Worm (Caenorhabditis elegans) whole organism, late embryonic: ENCODE data around the gene F58F6.5.

ENCODE experiments used
- ama-1 ChIP-seq: fragments of 150-350 bp; optimal IDR thresholded peaks from 2 replicates; lab custom pipeline; 2014
- ceh-31 ChIP-seq: sonication (generic microtip); optimal IDR thresholded peaks from 2 replicates; lab custom pipeline; 2016; ENCODE audit warnings: missing genetic modification characterization, missing compliant biosample characterization
- ceh-48 ChIP-seq: sonication (generic microtip); optimal IDR thresholded peaks from 2 replicates; lab custom pipeline; 2016; ENCODE audit warnings: missing genetic modification characterization, inconsistent platforms, missing compliant biosample characterization
- elt-2 ChIP-seq: sonication (generic microtip); optimal IDR thresholded peaks from 2 replicates; lab custom pipeline; 2016; ENCODE audit warnings: missing genetic modification reagents, missing genetic modification characterization, missing compliant biosample characterization
- hlh-30 ChIP-seq: sonication (generic microtip); optimal IDR thresholded peaks from 2 replicates; lab custom pipeline; 2017; ENCODE audit warnings: antibody characterized with exemption, missing genetic modification characterization, missing compliant biosample characterization; ENCODE audit not compliant: insufficient read depth
- nhr-11 ChIP-seq: fragments of 150-350 bp; optimal IDR thresholded peaks from 2 replicates; lab custom pipeline; 2014; ENCODE audit warnings: missing biosample characterization, missing genetic modification characterization
- pqm-1 ChIP-seq: sonication (generic microtip); optimal IDR thresholded peaks from 2 replicates; lab custom pipeline; 2016; ENCODE audit warnings: missing genetic modification characterization, missing compliant biosample characterization

ce11 chrIV:1390102-1390501 lies 46.6 kb downstream of the F58F6.5 start:
- TF ChIP-seq nhr-11 (tag; lab: Kevin White, UChicago) (no peak), hlh-30 (tag; lab: Kevin White, UChicago) (no peak), ceh-48 (tag; lab: Kevin White, UChicago) (no peak), ama-1 (no peak), ceh-31 (no peak), elt-2 (tag; lab: Kevin White, UChicago) (no peak), pqm-1 (tag; lab: Kevin White, UChicago) (no peak)
